Worm (Caenorhabditis elegans) whole organism, late embryonic: Measurements from ENCODE around the gene F46G11.4.
A peak's percentile ranks its signal among the peaks of the same experiment; 100 is the strongest.

Experiments
- K02D7.2 ChIP-seq: sonication (generic microtip); optimal IDR thresholded peaks from 2 replicates; lab custom pipeline; 2017; ENCODE audit warnings: mild to moderate bottlenecking, missing genetic modification characterization, missing compliant biosample characterization
- K09A11.1 ChIP-seq: sonication (generic microtip); optimal IDR thresholded peaks from 2 replicates; lab custom pipeline; 2017; ENCODE audit warnings: antibody characterized with exemption, mild to moderate bottlenecking, missing genetic modification characterization, missing compliant biosample characterization; ENCODE audit not compliant: insufficient read depth
- T23F11.4 ChIP-seq: fragments of 200-800 bp; sonication (Bioruptor generic); optimal IDR thresholded peaks from 2 replicates; lab custom pipeline; 2018; ENCODE audit warnings: mild to moderate bottlenecking, missing genetic modification characterization, missing compliant biosample characterization
- Y22D7AL.16 ChIP-seq: sonication (generic microtip); optimal IDR thresholded peaks from 2 replicates; lab custom pipeline; 2016; ENCODE audit warnings: missing genetic modification characterization, missing compliant biosample characterization
- ceh-14 ChIP-seq: sonication (generic microtip); optimal IDR thresholded peaks from 2 replicates; lab custom pipeline; 2016; ENCODE audit warnings: missing genotype, missing genetic modification characterization, missing compliant biosample characterization
- ceh-18 ChIP-seq: sonication (generic microtip); optimal IDR thresholded peaks from 2 replicates; lab custom pipeline; 2016; ENCODE audit warnings: missing genetic modification characterization, missing compliant biosample characterization
- ceh-31 ChIP-seq: sonication (generic microtip); optimal IDR thresholded peaks from 2 replicates; lab custom pipeline; 2016; ENCODE audit warnings: missing genetic modification characterization, missing compliant biosample characterization
- ceh-34 ChIP-seq: sonication (generic microtip); optimal IDR thresholded peaks from 2 replicates; lab custom pipeline; 2016; ENCODE audit warnings: mild to moderate bottlenecking, missing genetic modification characterization, missing compliant biosample characterization
- ceh-6 ChIP-seq: fragments of 200-800 bp; sonication (Bioruptor generic); optimal IDR thresholded peaks from 2 replicates; lab custom pipeline; 2018; ENCODE audit warnings: mild to moderate bottlenecking, missing genetic modification characterization, missing compliant biosample characterization
- ceh-9 ChIP-seq: sonication (generic microtip); optimal IDR thresholded peaks from 2 replicates; lab custom pipeline; 2016; ENCODE audit warnings: mild to moderate bottlenecking, missing genetic modification characterization, inconsistent platforms, missing compliant biosample characterization
- che-1 ChIP-seq: sonication (generic microtip); optimal IDR thresholded peaks from 2 replicates; lab custom pipeline; 2016; ENCODE audit warnings: mild to moderate bottlenecking, missing genetic modification characterization, missing compliant biosample characterization
- dve-1 ChIP-seq: sonication (generic microtip); optimal IDR thresholded peaks from 2 replicates; lab custom pipeline; 2017; ENCODE audit warnings: antibody characterized with exemption, mild to moderate bottlenecking, missing genetic modification characterization, missing compliant biosample characterization
- elt-2 ChIP-seq: sonication (generic microtip); optimal IDR thresholded peaks from 2 replicates; lab custom pipeline; 2016; ENCODE audit warnings: missing genetic modification reagents, missing genetic modification characterization, missing compliant biosample characterization
- elt-4 ChIP-seq: sonication (generic microtip); optimal IDR thresholded peaks from 2 replicates; lab custom pipeline; 2016; ENCODE audit warnings: missing genetic modification characterization, missing compliant biosample characterization
- gmeb-2 ChIP-seq: sonication (generic microtip); optimal IDR thresholded peaks from 2 replicates; lab custom pipeline; 2016; ENCODE audit warnings: missing genetic modification characterization, inconsistent platforms, missing compliant biosample characterization
- hlh-13 ChIP-seq: fragments of 200-800 bp; sonication (Bioruptor generic); optimal IDR thresholded peaks from 2 replicates; lab custom pipeline; 2018; ENCODE audit warnings: mild to moderate bottlenecking, missing genetic modification characterization, missing compliant biosample characterization
- hlh-30 ChIP-seq: sonication (generic microtip); optimal IDR thresholded peaks from 2 replicates; lab custom pipeline; 2017; ENCODE audit warnings: antibody characterized with exemption, missing genetic modification characterization, missing compliant biosample characterization; ENCODE audit not compliant: insufficient read depth
- nfya-1 ChIP-seq: sonication (generic microtip); optimal IDR thresholded peaks from 2 replicates; lab custom pipeline; 2017; ENCODE audit warnings: missing genetic modification characterization, mild to moderate bottlenecking, missing compliant biosample characterization, antibody characterized with exemption, moderate library complexity
- nhr-11 ChIP-seq: fragments of 150-350 bp; optimal IDR thresholded peaks from 2 replicates; lab custom pipeline; 2014; ENCODE audit warnings: missing biosample characterization, missing genetic modification characterization
- nhr-232 ChIP-seq: sonication (generic microtip); optimal IDR thresholded peaks from 2 replicates; lab custom pipeline; 2016; ENCODE audit warnings: missing genetic modification characterization, missing compliant biosample characterization
- npax-4 ChIP-seq: sonication (generic microtip); optimal IDR thresholded peaks from 2 replicates; lab custom pipeline; 2016; ENCODE audit warnings: missing genetic modification characterization, missing compliant biosample characterization
- odd-2 ChIP-seq: sonication (generic microtip); optimal IDR thresholded peaks from 2 replicates; lab custom pipeline; 2017; ENCODE audit warnings: antibody characterized with exemption, mild to moderate bottlenecking, missing genetic modification characterization, missing compliant biosample characterization
- pag-3 ChIP-seq: sonication (generic microtip); optimal IDR thresholded peaks from 2 replicates; lab custom pipeline; 2016; ENCODE audit warnings: missing compliant biosample characterization, missing genetic modification characterization, borderline replicate concordance
- pat-9 ChIP-seq: fragments of 200-800 bp; sonication (Bioruptor generic); optimal IDR thresholded peaks from 2 replicates; lab custom pipeline; 2018; ENCODE audit warnings: mild to moderate bottlenecking, missing genetic modification characterization, moderate library complexity, missing compliant biosample characterization
- pax-1 ChIP-seq: fragments of 150-350 bp; optimal IDR thresholded peaks from 2 replicates; lab custom pipeline; 2014; ENCODE audit warnings: missing biosample characterization, missing genetic modification characterization
- pha-2 ChIP-seq: sonication (generic microtip); optimal IDR thresholded peaks from 2 replicates; lab custom pipeline; 2017; ENCODE audit warnings: mild to moderate bottlenecking, missing genetic modification characterization, missing compliant biosample characterization
- pqm-1 ChIP-seq: sonication (generic microtip); optimal IDR thresholded peaks from 2 replicates; lab custom pipeline; 2016; ENCODE audit warnings: missing genetic modification characterization, missing compliant biosample characterization
- pros-1 ChIP-seq: fragments of 150-350 bp; optimal IDR thresholded peaks from 2 replicates; lab custom pipeline; 2014; ENCODE audit warnings: missing biosample characterization, missing genetic modification reagents, missing genetic modification characterization
- ref-2 ChIP-seq: sonication (generic microtip); optimal IDR thresholded peaks from 2 replicates; lab custom pipeline; 2016; ENCODE audit warnings: missing genetic modification characterization, missing compliant biosample characterization
- syd-9 ChIP-seq: sonication (generic microtip); optimal IDR thresholded peaks from 2 replicates; lab custom pipeline; 2016; ENCODE audit warnings: mild to moderate bottlenecking, missing genetic modification characterization, moderate library complexity, missing compliant biosample characterization
- tbx-7 ChIP-seq: sonication (generic microtip); optimal IDR thresholded peaks from 2 replicates; lab custom pipeline; 2016; ENCODE audit warnings: missing genotype, missing genetic modification characterization, missing compliant biosample characterization
- ttx-3 ChIP-seq: sonication (generic microtip); optimal IDR thresholded peaks from 2 replicates; lab custom pipeline; 2016; ENCODE audit warnings: missing genetic modification reagents, missing genetic modification characterization, missing compliant biosample characterization
- unc-42 ChIP-seq: sonication (generic microtip); optimal IDR thresholded peaks from 2 replicates; lab custom pipeline; 2016; ENCODE audit warnings: missing genotype, missing genetic modification characterization, missing compliant biosample characterization
- unc-55 ChIP-seq: sonication (generic microtip); optimal IDR thresholded peaks from 2 replicates; lab custom pipeline; 2017; ENCODE audit warnings: missing biosample characterization, missing genetic modification reagents, missing genetic modification characterization
- ztf-16 ChIP-seq: sonication (generic microtip); optimal IDR thresholded peaks from 2 replicates; lab custom pipeline; 2017; ENCODE audit warnings: missing genetic modification characterization, missing compliant biosample characterization

The F46G11.4 gene

DNA sequence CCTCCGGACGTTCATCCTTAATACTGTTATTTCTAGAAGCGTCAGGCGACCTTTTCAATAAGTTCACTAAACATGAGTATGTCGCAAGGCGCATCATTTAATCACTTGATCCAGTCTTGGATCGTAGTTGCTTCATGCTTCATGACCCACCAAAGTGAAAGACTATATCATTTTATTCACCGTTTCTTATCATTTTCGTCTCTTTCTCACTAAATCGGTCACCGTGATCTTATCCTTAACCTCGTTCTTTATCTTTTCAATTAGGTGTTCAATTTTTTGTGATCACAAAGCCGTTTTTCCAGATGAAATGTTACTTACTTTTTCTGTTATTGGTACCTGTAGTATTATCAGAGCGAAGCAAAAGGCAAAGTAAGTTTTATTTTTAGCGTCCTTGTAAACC lies 10.7 kb downstream of the F46G11.4 start, which contains the start of gene F46G11.2:
TSS of gene F46G11.2 (plus strand) at position 301 of the 400 bp plus-strand sequence.
- TF ChIP-seq pat-9 (tag; lab: Kevin White, UChicago) (no peak), elt-4 (tag; lab: Kevin White, UChicago) (no peak), tbx-7 (tag; lab: Kevin White, UChicago) (no peak), ceh-9 (tag; lab: Kevin White, UChicago) (no peak), ceh-14 (tag; lab: Kevin White, UChicago) (no peak)

DNA sequence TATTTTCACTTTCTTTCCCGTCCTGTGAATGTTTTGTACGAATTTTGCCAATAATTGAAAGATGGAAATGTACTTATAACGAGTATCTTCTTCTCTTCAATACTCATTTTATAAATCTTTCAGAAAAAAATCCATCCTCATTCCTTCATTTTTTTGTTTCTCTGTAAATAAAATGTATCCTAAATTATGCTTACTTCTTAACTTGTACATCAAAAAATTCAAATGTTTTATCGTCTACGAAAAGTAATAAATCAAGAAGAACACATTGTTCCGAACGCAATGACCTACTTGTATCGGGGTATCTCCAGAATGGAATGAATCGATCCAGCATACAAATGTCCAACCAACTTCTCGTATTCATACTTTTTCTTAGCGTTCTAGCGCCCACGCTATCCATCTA lies 12.4 kb downstream of the F46G11.4 start, which contains the start of gene F46G11.6:
TSS of gene F46G11.6 (plus strand) at position 301 of the 400 bp plus-strand sequence.
- no peak for TF ChIP-seq pha-2 (tag; lab: Kevin White, UChicago)
- no peak for TF ChIP-seq ceh-14 (tag; lab: Kevin White, UChicago)
- no peak for TF ChIP-seq ceh-6 (GFP tag; lab: Kevin White, UChicago)
- no peak for TF ChIP-seq syd-9 (tag; lab: Kevin White, UChicago)
- no peak for TF ChIP-seq ceh-31 (tag; lab: Kevin White, UChicago)
- TF ChIP-seq dve-1 (tag; lab: Kevin White, UChicago), result no peak
- TF ChIP-seq che-1, result no peak
- no peak for TF ChIP-seq pag-3 (tag; lab: Kevin White, UChicago)
- no peak for TF ChIP-seq gmeb-2 (tag; lab: Kevin White, UChicago)
- no peak for TF ChIP-seq hlh-13 (GFP tag; lab: Kevin White, UChicago)
- no peak for TF ChIP-seq odd-2 (tag; lab: Kevin White, UChicago)
- TF ChIP-seq unc-55 (GFP tag; lab: Kevin White, UChicago), result no peak
- TF ChIP-seq K09A11.1 (tag; lab: Kevin White, UChicago), result no peak
- TF ChIP-seq ref-2, result no peak
- TF ChIP-seq pros-1, result no peak
- TF ChIP-seq ztf-16, result no peak
- no peak for TF ChIP-seq unc-42
- no peak for TF ChIP-seq nhr-232

DNA sequence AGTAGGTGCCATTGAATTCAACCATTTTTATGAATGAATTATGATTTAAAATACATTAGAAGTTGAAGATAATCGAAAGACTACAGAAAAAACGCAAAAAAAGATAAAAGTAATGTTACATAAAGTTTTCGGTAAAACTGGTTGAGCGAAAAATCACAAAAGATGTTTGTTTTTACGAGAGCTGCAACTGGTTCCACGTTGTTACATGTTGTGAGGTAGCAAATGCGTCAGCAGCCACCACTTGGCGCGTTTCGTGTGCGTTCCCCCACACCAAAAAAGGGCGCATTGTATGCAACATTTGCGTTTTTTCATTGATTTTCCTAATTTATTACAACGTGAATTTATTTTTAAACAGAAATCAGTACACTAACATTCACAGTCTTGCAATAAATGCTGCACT lies 16.4 kb downstream of the F46G11.4 start, which contains the start of gene gakh-1:
TSS of gene gakh-1 (plus strand) at position 347 of the 400 bp plus-strand sequence.
- TF ChIP-seq syd-9 (tag; lab: Kevin White, UChicago), result no peak
- peak; percentile 0 for TF ChIP-seq elt-2 (tag; lab: Kevin White, UChicago)
- TF ChIP-seq npax-4, result no peak
- TF ChIP-seq odd-2 (tag; lab: Kevin White, UChicago), result no peak

DNA sequence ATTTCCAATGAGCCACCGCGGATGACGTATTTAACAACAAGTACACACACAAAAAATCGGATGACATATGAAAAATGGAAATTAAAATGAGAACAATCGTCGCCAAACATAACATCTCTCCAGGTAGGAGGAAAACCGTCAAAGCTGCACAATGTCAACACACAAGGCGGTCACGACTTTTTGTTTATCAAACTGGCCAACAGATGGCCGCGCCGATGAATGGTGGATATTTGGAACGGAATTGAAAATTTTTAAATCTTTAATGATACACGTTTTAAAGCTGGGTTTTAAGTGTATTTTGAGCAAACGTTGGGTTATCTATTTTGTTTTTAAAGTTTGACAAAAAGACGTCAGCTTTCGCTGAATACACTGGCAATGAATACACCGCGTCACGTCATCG lies 17.3 kb downstream of the F46G11.4 start:
- no peak for TF ChIP-seq hlh-13 (GFP tag; lab: Kevin White, UChicago)
- no peak for TF ChIP-seq hlh-30 (tag; lab: Kevin White, UChicago)
- no peak for TF ChIP-seq ceh-18 (tag; lab: Kevin White, UChicago)
- no peak for TF ChIP-seq T23F11.4 (GFP tag; lab: Kevin White, UChicago)
- no peak for TF ChIP-seq pha-2 (tag; lab: Kevin White, UChicago)
- TF ChIP-seq gmeb-2 (tag; lab: Kevin White, UChicago), result no peak
- no peak for TF ChIP-seq ceh-34 (tag; lab: Kevin White, UChicago)
- no peak for TF ChIP-seq che-1
- no peak for TF ChIP-seq nhr-11 (tag; lab: Kevin White, UChicago)
- TF ChIP-seq K02D7.2 (tag; lab: Kevin White, UChicago), result no peak
- no peak for TF ChIP-seq pax-1 (tag; lab: Kevin White, UChicago)
- no peak for TF ChIP-seq Y22D7AL.16 (tag; lab: Kevin White, UChicago)
- TF ChIP-seq pqm-1 (tag; lab: Kevin White, UChicago), result no peak

DNA sequence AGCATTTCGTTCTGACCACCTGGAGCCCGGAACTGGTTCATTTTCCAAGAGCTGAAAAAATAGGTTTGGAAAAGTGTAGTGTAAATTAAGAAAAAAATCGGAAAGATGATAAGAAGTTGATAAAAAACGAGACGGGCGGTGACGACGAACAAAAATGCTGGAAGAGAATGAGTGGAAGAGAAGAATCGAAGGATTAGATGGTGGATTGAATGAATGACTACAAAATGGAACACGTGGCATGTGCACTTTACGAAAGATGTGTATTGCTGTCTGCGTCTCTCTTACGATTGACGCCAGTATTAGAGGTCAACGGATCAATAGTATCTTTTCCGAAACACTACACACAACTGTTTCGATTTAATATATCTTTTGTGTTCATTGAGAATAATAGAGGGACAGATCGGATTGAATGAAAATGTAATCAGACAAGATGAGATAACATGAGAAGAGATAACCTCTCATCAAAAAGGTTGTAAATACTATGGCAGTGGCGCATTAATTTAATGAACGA lies 17.9 kb downstream of the F46G11.4 start, which contains the start of gene sft-4:
TSS of gene sft-4 (minus strand) at position 51 of the 511 bp plus-strand sequence.
- peak; percentile 1 for TF ChIP-seq nfya-1 (tag; lab: Kevin White, UChicago)
- no peak for TF ChIP-seq ttx-3 (tag; lab: Kevin White, UChicago)
- peak; percentile 56 for TF ChIP-seq hlh-30 (tag; lab: Kevin White, UChicago)
